Fruit fly (Drosophila melanogaster) whole organism, wandering third instar larva: ENCODE measurements around the gene ds.

Experiments
- Abd-B ChIP-seq: fragments of >200 bp; optimal IDR thresholded peaks from 2 replicates; lab custom pipeline; 2017; ENCODE audit warnings: missing biosample characterization, missing genetic modification characterization
- CG32264 ChIP-seq: fragments of 200-800 bp; sonication (Bioruptor generic); optimal IDR thresholded peaks from 2 replicates; lab custom pipeline; 2016; ENCODE audit warnings: missing biosample characterization, missing genetic modification characterization
- CG9705 ChIP-seq: fragments of 200-800 bp; sonication (Bioruptor generic); optimal IDR thresholded peaks from 2 replicates; lab custom pipeline; 2018; ENCODE audit warnings: missing biosample characterization, mild to moderate bottlenecking, missing genetic modification characterization
- CrebA ChIP-seq: fragments of 200-800 bp; sonication (Bioruptor generic); optimal IDR thresholded peaks from 2 replicates; lab custom pipeline; 2016; ENCODE audit warnings: missing biosample characterization, mild to moderate bottlenecking, missing genetic modification characterization, borderline replicate concordance
- Dfd ChIP-seq: fragments of >200 bp; optimal IDR thresholded peaks from 2 replicates; lab custom pipeline; 2017; ENCODE audit warnings: missing biosample characterization, missing genetic modification characterization
- Dif ChIP-seq: fragments of 200-275, 200-300 bp; sonication (Bioruptor generic); optimal IDR thresholded peaks from 2 replicates; lab custom pipeline; 2018; ENCODE audit warnings: missing biosample characterization, missing genetic modification characterization; ENCODE audit not compliant: partially characterized antibody
- GATAd ChIP-seq: sonication (Bioruptor generic); optimal IDR thresholded peaks from 2 replicates; lab custom pipeline; 2016; ENCODE audit warnings: missing biosample characterization, missing genetic modification characterization
- HLH106 ChIP-seq: fragments of 200-800 bp; optimal IDR thresholded peaks from 3 replicates; lab custom pipeline; 2019; ENCODE audit warnings: missing biosample characterization, mild to moderate bottlenecking, missing genetic modification characterization, moderate library complexity
- Hr78 ChIP-seq: fragments of >200 bp; optimal IDR thresholded peaks from 2 replicates; lab custom pipeline; 2017; ENCODE audit warnings: missing biosample characterization, missing genetic modification characterization
- Hr83 ChIP-seq: fragments of 200-300 bp; sonication (Bioruptor generic); optimal IDR thresholded peaks from 2 replicates; lab custom pipeline; 2016; ENCODE audit warnings: missing biosample characterization, mild to moderate bottlenecking, missing genetic modification characterization, moderate library complexity; ENCODE audit not compliant: poor library complexity, severe bottlenecking
- Jra ChIP-seq: sonication (Bioruptor generic); optimal IDR thresholded peaks from 2 replicates; lab custom pipeline; 2016; ENCODE audit warnings: missing biosample characterization, missing genetic modification characterization
- Mio ChIP-seq: sonication (Bioruptor generic); optimal IDR thresholded peaks from 2 replicates; lab custom pipeline; 2016; ENCODE audit warnings: missing biosample characterization, missing genetic modification characterization
- Myc ChIP-seq: fragments of >200 bp; optimal IDR thresholded peaks from 2 replicates; lab custom pipeline; 2017
- OdsH ChIP-seq: fragments of 200-800 bp; sonication (Bioruptor generic); optimal IDR thresholded peaks from 2 replicates; lab custom pipeline; 2016; ENCODE audit warnings: missing biosample characterization, mild to moderate bottlenecking, missing genetic modification characterization
- Rel ChIP-seq, 2 experiments: fragments of 200-800 bp; sonication (Bioruptor generic) in 1 of 2; optimal IDR thresholded peaks; 2 replicates in 1 of 2; 3 replicates in 1 of 2; lab custom pipeline; 2016 to 2019; ENCODE audit warnings: mild to moderate bottlenecking in 2 of 2, missing biosample characterization in 2 of 2, missing genetic modification characterization in 2 of 2, moderate library complexity in 1 of 2
- Sp1 ChIP-seq: fragments of 200-800 bp; sonication (Bioruptor generic); optimal IDR thresholded peaks from 3 replicates; lab custom pipeline; 2019; ENCODE audit warnings: missing biosample characterization, mild to moderate bottlenecking, missing genetic modification characterization, moderate library complexity
- Vsx2 ChIP-seq: fragments of 200-300, 225-300 bp; sonication (Bioruptor generic); optimal IDR thresholded peaks from 2 replicates; lab custom pipeline; 2018; ENCODE audit warnings: missing biosample characterization, missing genetic modification characterization; ENCODE audit not compliant: partially characterized antibody
- br ChIP-seq: fragments of 200-800 bp; sonication (Bioruptor generic); optimal IDR thresholded peaks from 2 replicates; lab custom pipeline; 2016; ENCODE audit warnings: missing biosample characterization, missing genetic modification characterization
- dl ChIP-seq, 2 experiments: fragments of 175-275, 200-275 bp in 1 of 2; fragments of 200-275 bp in 1 of 2; sonication (Bioruptor generic); optimal IDR thresholded peaks; lab custom pipeline; 2018; ENCODE audit warnings: mild to moderate bottlenecking in 2 of 2, missing biosample characterization in 2 of 2, missing genetic modification characterization in 2 of 2, moderate library complexity in 2 of 2; ENCODE audit not compliant: partially characterized antibody in 2 of 2, insufficient read depth in 1 of 2
- dsf ChIP-seq: sonication (Bioruptor generic); optimal IDR thresholded peaks from 2 replicates; lab custom pipeline; 2016; ENCODE audit warnings: missing biosample characterization, missing genetic modification characterization, borderline replicate concordance
- foxo ChIP-seq, 2 experiments: fragments of 200-800 bp; sonication (Bioruptor generic); optimal IDR thresholded peaks; 2 replicates in 1 of 2; 3 replicates in 1 of 2; lab custom pipeline; 2016 to 2017; ENCODE audit warnings: missing biosample characterization in 2 of 2, missing genetic modification characterization in 2 of 2
- fru ChIP-seq: fragments of 200-800 bp; sonication (Bioruptor generic); optimal IDR thresholded peaks from 3 replicates; lab custom pipeline; 2016; ENCODE audit warnings: missing biosample characterization, mild to moderate bottlenecking, missing genetic modification characterization
- jim ChIP-seq: fragments of 175-275, 200-325 bp; sonication (Bioruptor generic); optimal IDR thresholded peaks from 2 replicates; lab custom pipeline; 2016; ENCODE audit warnings: missing biosample characterization, mild to moderate bottlenecking, missing genetic modification characterization
- pan ChIP-seq: fragments of >200 bp; optimal IDR thresholded peaks from 2 replicates; lab custom pipeline; 2017
- psq ChIP-seq: fragments of 200-800 bp; sonication (Bioruptor generic); optimal IDR thresholded peaks from 3 replicates; lab custom pipeline; 2017; ENCODE audit warnings: missing biosample characterization, mild to moderate bottlenecking, missing genetic modification characterization, moderate library complexity
- sage ChIP-seq: fragments of 200-800 bp; sonication (Bioruptor generic); optimal IDR thresholded peaks from 2 replicates; lab custom pipeline; 2016; ENCODE audit warnings: missing biosample characterization, mild to moderate bottlenecking, missing genetic modification characterization
- tai ChIP-seq: sonication (Bioruptor generic); optimal IDR thresholded peaks from 2 replicates; lab custom pipeline; 2016; ENCODE audit warnings: missing biosample characterization, missing genetic modification characterization
- woc ChIP-seq: sonication (Bioruptor generic); optimal IDR thresholded peaks from 2 replicates; lab custom pipeline; 2016; ENCODE audit warnings: missing biosample characterization, mild to moderate bottlenecking, missing genetic modification characterization

ds gene

DNA sequence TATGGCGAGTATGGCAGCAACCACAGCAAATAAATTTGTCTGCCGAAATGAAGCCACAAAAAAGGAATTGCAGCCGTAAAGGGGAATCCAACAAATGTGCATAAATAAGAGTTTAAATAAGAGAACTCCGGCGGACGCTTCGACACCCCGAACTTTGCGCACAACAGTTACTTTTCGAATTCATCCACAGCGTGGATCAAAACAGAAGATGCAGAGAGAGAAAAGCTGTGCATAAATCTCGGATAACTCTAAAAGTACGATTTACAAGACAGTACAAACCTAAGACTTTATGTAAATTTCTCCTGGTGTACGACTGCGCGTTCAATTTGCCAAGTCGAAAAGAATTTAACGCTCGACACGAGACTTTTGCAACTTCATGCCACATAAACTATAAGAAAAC lies 18.3 kb downstream of the ds start:
- TF ChIP-seq foxo (GFP tag; optimal IDR thresholded peaks at IDR 0.05; lab: Kevin White, UChicago) (peak in 1 of 2 experiments; percentile 31), Dfd (GFP tag; lab: Kevin White, UChicago) (no peak), dsf (GFP tag; lab: Kevin White, UChicago) (no peak), CrebA (GFP tag; lab: Kevin White, UChicago) (no peak), fru (GFP tag; lab: Kevin White, UChicago) (peak; percentile 17), br (GFP tag; lab: Kevin White, UChicago) (no peak), HLH106 (tag; lab: Kevin White, UChicago) (peak; percentile 24), woc (GFP tag; lab: Kevin White, UChicago) (peak; percentile 12), Rel (GFP tag; optimal IDR thresholded peaks at IDR 0.05; lab: Kevin White, UChicago) (no peak), Rel (tag; optimal IDR thresholded peaks at IDR 0.05; lab: Kevin White, UChicago) (peak; percentile 16), Mio (GFP tag; lab: Kevin White, UChicago) (no peak), tai (GFP tag; lab: Kevin White, UChicago) (no peak), CG9705 (no peak)

dm6 chr2L:684788-685187 lies 30.0 kb downstream of the ds start:
- TF ChIP-seq CrebA (GFP tag; lab: Kevin White, UChicago) (no peak), Hr78 (GFP tag; lab: Kevin White, UChicago) (no peak), CG32264 (GFP tag; lab: Kevin White, UChicago) (no peak), Vsx2 (GFP tag; lab: Kevin White, UChicago) (no peak), HLH106 (tag; lab: Kevin White, UChicago) (no peak), jim (GFP tag; lab: Kevin White, UChicago) (no peak), fru (GFP tag; lab: Kevin White, UChicago) (no peak), Dfd (GFP tag; lab: Kevin White, UChicago) (no peak), dl (GFP tag; optimal IDR thresholded peaks at IDR 0.05; lab: Kevin White, UChicago; ENCODE audit: insufficient read depth in 1 of 2, partially characterized antibody in 2 of 2) (no peak), GATAd (GFP tag; lab: Kevin White, UChicago) (no peak), Mio (GFP tag; lab: Kevin White, UChicago) (no peak), br (GFP tag; lab: Kevin White, UChicago) (no peak), psq (GFP tag; lab: Kevin White, UChicago) (no peak)

DNA sequence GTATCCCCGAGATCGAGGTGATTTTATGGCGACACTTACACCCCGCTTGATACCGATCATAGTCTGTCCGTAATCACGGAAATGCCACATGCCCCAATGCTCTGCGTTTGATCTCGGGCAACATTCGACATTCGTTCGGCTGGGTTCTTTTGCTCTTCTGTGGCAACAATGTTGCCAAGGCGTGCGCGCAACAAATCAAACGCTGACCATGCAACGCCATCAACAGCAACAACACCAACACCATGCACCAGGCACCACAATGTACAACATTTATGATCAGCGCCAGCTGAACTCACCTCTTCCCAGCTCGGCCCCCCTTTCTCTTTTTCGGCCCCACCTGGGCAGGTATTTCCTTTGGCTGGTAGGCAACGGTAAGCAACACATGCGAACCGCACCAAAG lies 30.7 kb downstream of the ds start:
- TF ChIP-seq tai (GFP tag; lab: Kevin White, UChicago) (no peak), Mio (GFP tag; lab: Kevin White, UChicago) (no peak), jim (GFP tag; lab: Kevin White, UChicago) (no peak), foxo (GFP tag; optimal IDR thresholded peaks at IDR 0.05; lab: Kevin White, UChicago) (no peak), psq (GFP tag; lab: Kevin White, UChicago) (no peak), pan (lab: Kevin White, UChicago) (no peak)

dm6 chr2L:683078-683477 lies 31.7 kb downstream of the ds start:
- TF ChIP-seq br (GFP tag; lab: Kevin White, UChicago) (no peak), Jra (GFP tag; lab: Kevin White, UChicago) (no peak), Hr83 (GFP tag; lab: Kevin White, UChicago) (no peak), sage (GFP tag; lab: Kevin White, UChicago) (no peak), dl (GFP tag; optimal IDR thresholded peaks at IDR 0.05; lab: Kevin White, UChicago; ENCODE audit: insufficient read depth in 1 of 2, partially characterized antibody in 2 of 2) (no peak), Mio (GFP tag; lab: Kevin White, UChicago) (no peak), Dif (GFP tag; lab: Kevin White, UChicago) (no peak), Hr78 (GFP tag; lab: Kevin White, UChicago) (no peak)

- TF ChIP-seq Vsx2 (GFP tag; lab: Kevin White, UChicago), result no peak
- no peak for TF ChIP-seq OdsH (GFP tag; lab: Kevin White, UChicago)
- TF ChIP-seq Rel (GFP tag; optimal IDR thresholded peaks at IDR 0.05; lab: Kevin White, UChicago), result no peak
- TF ChIP-seq Rel (tag; optimal IDR thresholded peaks at IDR 0.05; lab: Kevin White, UChicago), result no peak
- TF ChIP-seq Sp1 (GFP tag; lab: Kevin White, UChicago), result no peak
- no peak for TF ChIP-seq CG9705
- no peak for TF ChIP-seq psq (GFP tag; lab: Kevin White, UChicago)
- TF ChIP-seq CG32264 (GFP tag; lab: Kevin White, UChicago), result no peak
- no peak for TF ChIP-seq Myc (lab: Kevin White, UChicago)
- no peak for TF ChIP-seq Abd-B
- no peak for TF ChIP-seq dsf (GFP tag; lab: Kevin White, UChicago)
Measured at dm6 chr2L:679887-680286, 34.9 kb downstream of the ds start.
